Worm (Caenorhabditis elegans) whole organism, L2 larva: ENCODE data around the gene Y39E4B.13.

Experiments
- C34F6.9 ChIP-seq: fragments of 150-350 bp; optimal IDR thresholded peaks from 2 replicates; lab custom pipeline; 2014; ENCODE audit warnings: missing biosample characterization, missing genetic modification characterization
- F13H6.1 ChIP-seq: sonication (generic microtip); optimal IDR thresholded peaks from 2 replicates; lab custom pipeline; 2016; ENCODE audit warnings: missing genetic modification characterization, missing compliant biosample characterization
- R02D3.7 ChIP-seq: fragments of 150-350 bp; optimal IDR thresholded peaks from 2 replicates; lab custom pipeline; 2014; ENCODE audit warnings: missing biosample characterization, missing genetic modification characterization
- Y55F3AM.14 ChIP-seq: fragments of 200-800 bp; sonication (Bioruptor generic); optimal IDR thresholded peaks from 2 replicates; lab custom pipeline; 2018; ENCODE audit warnings: mild to moderate bottlenecking, missing genetic modification characterization, missing compliant biosample characterization
- ZK546.5 ChIP-seq: sonication (generic microtip); optimal IDR thresholded peaks from 2 replicates; lab custom pipeline; 2017; ENCODE audit warnings: missing biosample characterization, missing genetic modification characterization
- alr-1 ChIP-seq: fragments of 150-350 bp; optimal IDR thresholded peaks from 2 replicates; lab custom pipeline; 2014; ENCODE audit warnings: missing biosample characterization, missing genetic modification characterization
- aly-2 ChIP-seq: fragments of 150-350 bp; optimal IDR thresholded peaks from 2 replicates; lab custom pipeline; 2014; ENCODE audit warnings: missing biosample characterization, missing genetic modification characterization
- ama-1 ChIP-seq: fragments of 150-350 bp; optimal IDR thresholded peaks from 2 replicates; lab custom pipeline; 2018; ENCODE audit warnings: inconsistent platforms
- blmp-1 ChIP-seq: sonication (generic microtip); optimal IDR thresholded peaks from 2 replicates; lab custom pipeline; 2017; ENCODE audit warnings: missing genetic modification characterization, mild to moderate bottlenecking, missing compliant biosample characterization, antibody characterized with exemption, moderate library complexity; ENCODE audit not compliant: insufficient read depth
- ceh-16 ChIP-seq: fragments of 150-350 bp; optimal IDR thresholded peaks from 2 replicates; lab custom pipeline; 2014; ENCODE audit warnings: missing biosample characterization, missing genetic modification characterization
- ceh-82 ChIP-seq: fragments of 150-350 bp; optimal IDR thresholded peaks from 2 replicates; lab custom pipeline; 2014; ENCODE audit warnings: missing biosample characterization, missing genetic modification characterization
- crh-2 ChIP-seq: sonication (generic microtip); optimal IDR thresholded peaks from 2 replicates; lab custom pipeline; 2017; ENCODE audit warnings: missing biosample characterization, missing genetic modification characterization
- dmd-4 ChIP-seq: sonication (generic microtip); optimal IDR thresholded peaks from 2 replicates; lab custom pipeline; 2017; ENCODE audit warnings: missing biosample characterization, missing genetic modification characterization
- egl-27 ChIP-seq: sonication (generic microtip); optimal IDR thresholded peaks from 3 replicates; lab custom pipeline; 2017; ENCODE audit warnings: missing biosample characterization, missing genetic modification reagents, missing genetic modification characterization
- elt-1 ChIP-seq: fragments of 150-350 bp; optimal IDR thresholded peaks from 2 replicates; lab custom pipeline; 2014; ENCODE audit warnings: missing biosample characterization, missing genetic modification characterization
- elt-3 ChIP-seq: sonication (generic microtip); optimal IDR thresholded peaks from 2 replicates; lab custom pipeline; 2017; ENCODE audit warnings: missing biosample characterization, missing genetic modification characterization
- fos-1 ChIP-seq: fragments of 150-350 bp; optimal IDR thresholded peaks from 2 replicates; lab custom pipeline; 2014; ENCODE audit warnings: missing biosample characterization, missing genetic modification characterization
- gmeb-1 ChIP-seq: fragments of 150-350 bp; optimal IDR thresholded peaks from 2 replicates; lab custom pipeline; 2014; ENCODE audit warnings: missing biosample characterization, missing genetic modification characterization
- lin-11 ChIP-seq: fragments of 150-350 bp; sonication (generic microtip); optimal IDR thresholded peaks from 2 replicates; lab custom pipeline; 2014; ENCODE audit warnings: missing biosample characterization, missing genetic modification characterization, inconsistent platforms, mixed read lengths
- lin-13 ChIP-seq: fragments of 150-350 bp; optimal IDR thresholded peaks from 2 replicates; lab custom pipeline; 2014; ENCODE audit warnings: missing biosample characterization, missing genetic modification reagents, missing genetic modification characterization
- lin-39 ChIP-seq: fragments of 150-350 bp; optimal IDR thresholded peaks from 2 replicates; lab custom pipeline; 2014; ENCODE audit warnings: missing biosample characterization, missing genetic modification reagents, missing genetic modification characterization
- lsy-2 ChIP-seq, 2 experiments: fragments of 150-350 bp in 1 of 2; sonication (generic microtip) in 1 of 2; optimal IDR thresholded peaks; 2 replicates each; lab custom pipeline; 2014 to 2017; ENCODE audit warnings: missing biosample characterization in 2 of 2, missing genetic modification characterization in 2 of 2
- mab-5 ChIP-seq: fragments of 150-350 bp; optimal IDR thresholded peaks from 2 replicates; lab custom pipeline; 2014; ENCODE audit warnings: missing biosample characterization, missing genetic modification characterization
- mbf-1 ChIP-seq: sonication (generic microtip); optimal IDR thresholded peaks from 2 replicates; lab custom pipeline; 2017; ENCODE audit warnings: missing biosample characterization, missing genetic modification characterization
- mdl-1 ChIP-seq, 2 experiments: fragments of 150-350 bp in 1 of 2; sonication (generic microtip) in 1 of 2; optimal IDR thresholded peaks; 2 replicates each; lab custom pipeline; 2017; ENCODE audit warnings: missing biosample characterization in 2 of 2, missing genetic modification characterization in 2 of 2
- nhr-10 ChIP-seq: sonication (generic microtip); optimal IDR thresholded peaks from 2 replicates; lab custom pipeline; 2017; ENCODE audit warnings: missing biosample characterization, missing genetic modification characterization
- nhr-11 ChIP-seq: fragments of 150-350 bp; optimal IDR thresholded peaks from 2 replicates; lab custom pipeline; 2014; ENCODE audit warnings: missing biosample characterization, missing genetic modification characterization
- nhr-12 ChIP-seq: fragments of 150-350 bp; optimal IDR thresholded peaks from 2 replicates; lab custom pipeline; 2014; ENCODE audit warnings: missing biosample characterization, missing genetic modification characterization
- nhr-129 ChIP-seq: fragments of 150-350 bp; optimal IDR thresholded peaks from 2 replicates; lab custom pipeline; 2014; ENCODE audit warnings: missing biosample characterization, missing genetic modification characterization
- nhr-21 ChIP-seq: fragments of 150-350 bp; optimal IDR thresholded peaks from 2 replicates; lab custom pipeline; 2014; ENCODE audit warnings: missing biosample characterization, missing genetic modification characterization
- nhr-23 ChIP-seq: fragments of 150-350 bp; optimal IDR thresholded peaks from 2 replicates; lab custom pipeline; 2014; ENCODE audit warnings: missing biosample characterization, missing genetic modification reagents, missing genetic modification characterization
- nhr-237 ChIP-seq: fragments of 150-350 bp; optimal IDR thresholded peaks from 2 replicates; lab custom pipeline; 2014; ENCODE audit warnings: missing biosample characterization, missing genetic modification characterization
- nhr-25 ChIP-seq: fragments of 150-350 bp; sonication (generic microtip); optimal IDR thresholded peaks from 3 replicates; lab custom pipeline; 2014; ENCODE audit warnings: missing biosample characterization, missing genetic modification characterization
- nhr-6 ChIP-seq: fragments of 150-350 bp; optimal IDR thresholded peaks from 2 replicates; lab custom pipeline; 2014; ENCODE audit warnings: missing biosample characterization, missing genetic modification characterization
- nhr-77 ChIP-seq: fragments of 150-350 bp; optimal IDR thresholded peaks from 2 replicates; lab custom pipeline; 2014; ENCODE audit warnings: missing biosample characterization, missing genetic modification characterization
- peb-1 ChIP-seq: fragments of 150-350 bp; optimal IDR thresholded peaks from 2 replicates; lab custom pipeline; 2014; ENCODE audit warnings: missing biosample characterization, missing genetic modification characterization
- sem-4 ChIP-seq: fragments of 150-350 bp; optimal IDR thresholded peaks from 2 replicates; lab custom pipeline; 2014; ENCODE audit warnings: missing biosample characterization, missing genetic modification reagents, missing genetic modification characterization
- skn-1 ChIP-seq: sonication (generic microtip); optimal IDR thresholded peaks from 2 replicates; lab custom pipeline; 2017; ENCODE audit warnings: missing biosample characterization, missing genetic modification characterization
- sma-3 ChIP-seq: sonication (generic microtip); optimal IDR thresholded peaks from 2 replicates; lab custom pipeline; 2016; ENCODE audit warnings: missing genetic modification reagents, missing genetic modification characterization, missing compliant biosample characterization
- sma-9 ChIP-seq, 2 experiments: fragments of 150-350 bp in 1 of 2; sonication (generic microtip) in 1 of 2; optimal IDR thresholded peaks; 2 replicates each; lab custom pipeline; 2014 to 2016; ENCODE audit warnings: missing genetic modification characterization in 2 of 2, mild to moderate bottlenecking in 1 of 2, missing biosample characterization in 1 of 2, missing compliant biosample characterization in 1 of 2, missing genetic modification reagents in 1 of 2, moderate library complexity in 1 of 2
- snpc-4 ChIP-seq: fragments of 150-350 bp; optimal IDR thresholded peaks from 2 replicates; lab custom pipeline; 2014; ENCODE audit warnings: missing biosample characterization, missing genetic modification characterization
- unc-39 ChIP-seq: fragments of 150-350 bp; optimal IDR thresholded peaks from 2 replicates; lab custom pipeline; 2014; ENCODE audit warnings: missing biosample characterization, missing genetic modification characterization
- unc-55 ChIP-seq: fragments of 150-350 bp; sonication (generic microtip); optimal IDR thresholded peaks from 3 replicates; lab custom pipeline; 2014; ENCODE audit warnings: missing biosample characterization, missing genetic modification reagents, missing genetic modification characterization
- unc-62 ChIP-seq: fragments of 150-350 bp; optimal IDR thresholded peaks from 2 replicates; lab custom pipeline; 2014; ENCODE audit warnings: missing biosample characterization, missing genetic modification reagents, missing genetic modification characterization
- zag-1 ChIP-seq: fragments of 150-350 bp; optimal IDR thresholded peaks from 2 replicates; lab custom pipeline; 2014; ENCODE audit warnings: missing biosample characterization, missing genetic modification characterization
- ztf-1 ChIP-seq: fragments of 200-800 bp; sonication (Bioruptor generic); conservative IDR thresholded peaks from 2 replicates; pipeline ENCODE4 v1.3.6; 2022; ENCODE audit warnings: missing genetic modification characterization, missing compliant biosample characterization
- ztf-11 ChIP-seq: sonication (generic microtip); optimal IDR thresholded peaks from 2 replicates; lab custom pipeline; 2017; ENCODE audit warnings: missing biosample characterization, missing genetic modification characterization
- ztf-4 ChIP-seq: fragments of 150-350 bp; optimal IDR thresholded peaks from 2 replicates; lab custom pipeline; 2014; ENCODE audit warnings: missing biosample characterization, missing genetic modification characterization

Y39E4B.13 gene

ce11 chrIII:13070548-13071050 is 20.3 kb upstream of the Y39E4B.13 start, which contains the start of gene Y39E4B.6:
TSS of gene Y39E4B.6 (plus strand) at chrIII:13070756.
- TF ChIP-seq nhr-25 (tag; lab: Kevin White, UChicago), result peak; percentile 95
- TF ChIP-seq blmp-1 (tag; lab: Kevin White, UChicago), result peak; percentile 85
- TF ChIP-seq alr-1 (tag; lab: Kevin White, UChicago), result no peak
- TF ChIP-seq ztf-4, result peak; percentile 90
- no peak for TF ChIP-seq elt-3 (tag; lab: Kevin White, UChicago)
- TF ChIP-seq nhr-12, result peak; percentile 22
- peak; percentile 98 for TF ChIP-seq zag-1 (tag; lab: Kevin White, UChicago)
- peak; percentile 55 for TF ChIP-seq ZK546.5 (tag; lab: Kevin White, UChicago)
- peak; percentile 92 for TF ChIP-seq lin-11 (tag; lab: Kevin White, UChicago)
- peak; percentile 5 for TF ChIP-seq lin-39 (tag; lab: Kevin White, UChicago)
- no peak for TF ChIP-seq mbf-1 (tag; lab: Kevin White, UChicago)
- peak; percentile 94 for TF ChIP-seq crh-2 (tag; lab: Kevin White, UChicago)
- TF ChIP-seq unc-39, result no peak
- peak; percentile 94 for TF ChIP-seq ceh-82
- peak; percentile 98 for TF ChIP-seq F13H6.1 (tag; lab: Kevin White, UChicago)
- no peak for TF ChIP-seq nhr-77 (tag; lab: Kevin White, UChicago)
- TF ChIP-seq elt-1 (tag; lab: Kevin White, UChicago), result no peak
- TF ChIP-seq sma-3 (GFP tag; lab: Kevin White, UChicago), result peak; percentile 98
- no peak for TF ChIP-seq nhr-11 (tag; lab: Kevin White, UChicago)
- no peak for TF ChIP-seq unc-62 (GFP tag; lab: Kevin White, UChicago)
- TF ChIP-seq egl-27 (tag; lab: Kevin White, UChicago), result peak; percentile 95
- peak; percentile 87 to 94 for TF ChIP-seq lsy-2 (tag; optimal IDR thresholded peaks at IDR 0.05; lab: Kevin White, UChicago)
- TF ChIP-seq nhr-21 (tag; lab: Kevin White, UChicago), result peak; percentile 92
- peak; percentile 59 for TF ChIP-seq ztf-11
- TF ChIP-seq gmeb-1, result peak; percentile 87
- TF ChIP-seq dmd-4 (tag; lab: Kevin White, UChicago), result no peak
- peak; percentile 64 for TF ChIP-seq nhr-10 (tag; lab: Kevin White, UChicago)
- TF ChIP-seq ztf-1, result 0 out of 2 replicates have a peak, but pooled peaks have one; percentile 60
- TF ChIP-seq aly-2, result no peak
- peak; percentile 73 for TF ChIP-seq snpc-4
- TF ChIP-seq C34F6.9 (tag; lab: Kevin White, UChicago), result peak; percentile 98
- TF ChIP-seq skn-1 (tag; lab: Kevin White, UChicago), result peak; percentile 77
- peak; percentile 96 for TF ChIP-seq nhr-129 (tag; lab: Kevin White, UChicago)
- TF ChIP-seq ceh-16, result peak; percentile 62
- peak; percentile 88 for TF ChIP-seq mab-5 (tag; lab: Kevin White, UChicago)
- TF ChIP-seq peb-1, result no peak
- peak; percentile 69 to 92 for TF ChIP-seq mdl-1 (tag; optimal IDR thresholded peaks at IDR 0.05; lab: Kevin White, UChicago)
- TF ChIP-seq ama-1 (lab: Kevin White, UChicago), result peak; percentile 90
- no peak for TF ChIP-seq nhr-23 (tag; lab: Kevin White, UChicago)
- peak; percentile 83 for TF ChIP-seq nhr-6 (tag; lab: Kevin White, UChicago)
- peak; percentile 90 for TF ChIP-seq sma-9 (GFP tag; optimal IDR thresholded peaks at IDR 0.05; lab: Kevin White, UChicago)
- TF ChIP-seq sma-9 (tag; optimal IDR thresholded peaks at IDR 0.05; lab: Kevin White, UChicago), result no peak
- TF ChIP-seq Y55F3AM.14 (GFP tag; lab: Kevin White, UChicago), result peak; percentile 98
- TF ChIP-seq sem-4 (tag; lab: Kevin White, UChicago), result peak; percentile 98
- peak; percentile 98 for TF ChIP-seq unc-55 (GFP tag; lab: Kevin White, UChicago)
- TF ChIP-seq lin-13, result peak; percentile 96
- peak; percentile 67 for TF ChIP-seq nhr-237
- no peak for TF ChIP-seq R02D3.7 (tag; lab: Kevin White, UChicago)
- TF ChIP-seq fos-1 (tag; lab: Kevin White, UChicago), result peak; percentile 87
